Fruit fly (Drosophila melanogaster): Measurements from ENCODE around the gene 5-HT2A.

5-HT2A gene

dm6 chr3R:4641616-4642102 lies 29.0 kb downstream of the 5-HT2A start, which contains the start of the genes CG9775, MED31 and slx1 (continued):
- TF ChIP-seq ab (GFP tag; optimal IDR thresholded peaks at IDR 0.05) (no peak), H15 (GFP tag; IDR thresholded peaks at IDR 0.05) (peak; percentile 52; the same call in 1 of the 3 replicates), CG8924 (tag; optimal IDR thresholded peaks at IDR 0.05) (peak; percentile 87), amos (GFP tag; IDR thresholded peaks at IDR 0.05; ENCODE audit: partially characterized antibody) (peak; percentile 20; the same call in 1 of the 2 replicates), zf30C (GFP tag; optimal IDR thresholded peaks at IDR 0.05) (no peak), kay (GFP tag; optimal IDR thresholded peaks at IDR 0.05) (peak; percentile 14), CrebB (tag; optimal IDR thresholded peaks at IDR 0.05) (peak; percentile 21), fd96Cb (tag; optimal IDR thresholded peaks at IDR 0.05) (peak; percentile 76), stwl (tag; optimal IDR thresholded peaks at IDR 0.05) (peak; percentile 56), CG15601 (tag; optimal IDR thresholded peaks at IDR 0.05) (peak; percentile 72), CG34224 (GFP tag; IDR thresholded peaks at IDR 0.05; ENCODE audit: partially characterized antibody) (no peak), Fer1 (GFP tag; optimal IDR thresholded peaks at IDR 0.05) (peak; percentile 57), CG34422 (GFP tag; IDR thresholded peaks at IDR 0.05) (peak; percentile 68), bcd (GFP tag; optimal IDR thresholded peaks at IDR 0.05) (peak; percentile 81), gcm (GFP tag; optimal IDR thresholded peaks at IDR 0.05) (peak; percentile 68), HLH4C (GFP tag; IDR thresholded peaks at IDR 0.05; ENCODE audit: partially characterized antibody) (no peak), CG30020 (tag; optimal IDR thresholded peaks at IDR 0.05) (peak; percentile 96), CG6683 (GFP tag; optimal IDR thresholded peaks at IDR 0.05) (no peak), CG6813 (GFP tag; optimal IDR thresholded peaks at IDR 0.05) (no peak), H2.0 (GFP tag; IDR thresholded peaks at IDR 0.05) (0 out of 2 replicates have a peak, but pooled peaks have one; percentile 62), CG10209 (GFP tag; optimal IDR thresholded peaks at IDR 0.05) (peak; percentile 64), chinmo (GFP tag; IDR thresholded peaks at IDR 0.05; ENCODE audit: partially characterized antibody) (no peak), CG16779 (GFP tag; IDR thresholded peaks at IDR 0.05) (no peak), ato (GFP tag; IDR thresholded peaks at IDR 0.05; ENCODE audit: partially characterized antibody) (no peak), ranshi (GFP tag; IDR thresholded peaks at IDR 0.05) (peak; percentile 65), CG7928 (GFP tag; optimal IDR thresholded peaks at IDR 0.05) (peak; percentile 95), Camta (GFP tag; optimal IDR thresholded peaks at IDR 0.05) (no peak), CG9609 (GFP tag; optimal IDR thresholded peaks at IDR 0.05) (peak; percentile 1), sim (GFP tag; IDR thresholded peaks at IDR 0.05) (no peak), tna (GFP tag; IDR thresholded peaks at IDR 0.05; ENCODE audit: partially characterized antibody) (no peak), pho (GFP tag; optimal IDR thresholded peaks at IDR 0.05) (peak; percentile 32), Nf-YA (GFP tag; IDR thresholded peaks at IDR 0.05) (0 out of 2 replicates have a peak, but pooled peaks have one; percentile 40), fu2 (GFP tag; optimal IDR thresholded peaks at IDR 0.05) (no peak), CG17568 (GFP tag; optimal IDR thresholded peaks at IDR 0.05) (no peak), Aef1 (GFP tag; IDR thresholded peaks at IDR 0.05) (peak; percentile 58; the same call in 2 of the 3 replicates), NK7.1 (GFP tag; optimal IDR thresholded peaks at IDR 0.05) (no peak), Ptx1 (GFP tag; IDR thresholded peaks at IDR 0.05) (peak; percentile 83), phol (tag; optimal IDR thresholded peaks at IDR 0.05) (peak; percentile 88), Sry-δ (GFP tag; optimal IDR thresholded peaks at IDR 0.05) (no peak), unpg (GFP tag; optimal IDR thresholded peaks at IDR 0.05) (peak; percentile 87), CG9215 (GFP tag; IDR thresholded peaks at IDR 0.05) (peak; percentile 77), Adf1 (GFP tag; IDR thresholded peaks at IDR 0.05) (no peak), CG1529 (GFP tag; optimal IDR thresholded peaks at IDR 0.05) (peak; percentile 33), Deaf1 (tag; optimal IDR thresholded peaks at IDR 0.05) (no peak), ara (GFP tag; IDR thresholded peaks at IDR 0.05) (peak; percentile 57; the same call in 1 of the 2 replicates), bsh (GFP tag; optimal IDR thresholded peaks at IDR 0.05) (peak in 1 of 2 experiments; percentile 77), Kr (GFP tag; optimal IDR thresholded peaks at IDR 0.05) (no peak), CG34376 (GFP tag; optimal IDR thresholded peaks at IDR 0.05) (no peak), nmo (GFP tag; optimal IDR thresholded peaks at IDR 0.05) (peak; percentile 89)
